Fruit fly (Drosophila melanogaster): ENCODE results near the gene CG17786.

DNA sequence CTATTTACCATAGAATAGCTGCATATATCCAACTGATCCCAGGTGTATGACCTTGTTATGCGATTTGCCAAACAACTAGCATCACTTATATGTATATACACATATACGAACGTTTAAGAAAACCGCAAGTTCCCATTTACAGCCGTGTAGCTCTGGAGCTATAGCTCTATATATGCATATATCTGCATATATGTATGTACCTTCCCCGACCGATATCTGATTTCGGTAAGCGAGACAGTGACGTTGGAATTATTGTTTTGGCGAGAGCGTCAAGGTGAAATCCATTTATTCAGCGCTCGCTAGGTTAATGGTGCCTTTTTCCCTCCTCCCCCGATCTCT, 41.5 kb upstream of the CG17786 start:
- no peak for TF ChIP-seq Myc (optimal IDR thresholded peaks at IDR 0.05)
- no peak for TF ChIP-seq h (optimal IDR thresholded peaks at IDR 0.05)
- no peak for TF ChIP-seq psq (optimal IDR thresholded peaks at IDR 0.05)
- TF ChIP-seq ttk (optimal IDR thresholded peaks at IDR 0.05), result no peak
- TF ChIP-seq insv (optimal IDR thresholded peaks at IDR 0.05), result no peak
- no peak for TF ChIP-seq Sin3A (optimal IDR thresholded peaks at IDR 0.05)

Data from Kc167 (cell line).